Worm (Caenorhabditis elegans) whole organism, late embryonic: ENCODE measurements around the gene F38C2.1.

Experiments
- K02D7.2 ChIP-seq: sonication (generic microtip); optimal IDR thresholded peaks from 2 replicates; lab custom pipeline; 2017; ENCODE audit warnings: mild to moderate bottlenecking, missing genetic modification characterization, missing compliant biosample characterization
- ama-1 ChIP-seq: fragments of 150-350 bp; optimal IDR thresholded peaks from 2 replicates; lab custom pipeline; 2014
- ceh-2 ChIP-seq: sonication (generic microtip); optimal IDR thresholded peaks from 2 replicates; lab custom pipeline; 2016; ENCODE audit warnings: missing genotype, missing genetic modification characterization, missing compliant biosample characterization
- ceh-48 ChIP-seq: sonication (generic microtip); optimal IDR thresholded peaks from 2 replicates; lab custom pipeline; 2016; ENCODE audit warnings: missing genetic modification characterization, inconsistent platforms, missing compliant biosample characterization
- ceh-6 ChIP-seq: fragments of 200-800 bp; sonication (Bioruptor generic); optimal IDR thresholded peaks from 2 replicates; lab custom pipeline; 2018; ENCODE audit warnings: mild to moderate bottlenecking, missing genetic modification characterization, missing compliant biosample characterization
- che-1 ChIP-seq: sonication (generic microtip); optimal IDR thresholded peaks from 2 replicates; lab custom pipeline; 2016; ENCODE audit warnings: mild to moderate bottlenecking, missing genetic modification characterization, missing compliant biosample characterization
- elt-2 ChIP-seq: sonication (generic microtip); optimal IDR thresholded peaks from 2 replicates; lab custom pipeline; 2016; ENCODE audit warnings: missing genetic modification reagents, missing genetic modification characterization, missing compliant biosample characterization
- elt-4 ChIP-seq: sonication (generic microtip); optimal IDR thresholded peaks from 2 replicates; lab custom pipeline; 2016; ENCODE audit warnings: missing genetic modification characterization, missing compliant biosample characterization
- fax-1 ChIP-seq: sonication (generic microtip); optimal IDR thresholded peaks from 2 replicates; lab custom pipeline; 2016; ENCODE audit warnings: missing genotype, missing genetic modification characterization, missing compliant biosample characterization
- nfya-1 ChIP-seq: sonication (generic microtip); optimal IDR thresholded peaks from 2 replicates; lab custom pipeline; 2017; ENCODE audit warnings: missing genetic modification characterization, mild to moderate bottlenecking, missing compliant biosample characterization, antibody characterized with exemption, moderate library complexity
- odd-2 ChIP-seq: sonication (generic microtip); optimal IDR thresholded peaks from 2 replicates; lab custom pipeline; 2017; ENCODE audit warnings: antibody characterized with exemption, mild to moderate bottlenecking, missing genetic modification characterization, missing compliant biosample characterization
- pag-3 ChIP-seq: sonication (generic microtip); optimal IDR thresholded peaks from 2 replicates; lab custom pipeline; 2016; ENCODE audit warnings: missing compliant biosample characterization, missing genetic modification characterization, borderline replicate concordance
- pros-1 ChIP-seq: fragments of 150-350 bp; optimal IDR thresholded peaks from 2 replicates; lab custom pipeline; 2014; ENCODE audit warnings: missing biosample characterization, missing genetic modification reagents, missing genetic modification characterization
- rnt-1 ChIP-seq: sonication (generic microtip); optimal IDR thresholded peaks from 2 replicates; lab custom pipeline; 2016; ENCODE audit warnings: missing genetic modification characterization, missing compliant biosample characterization
- sox-2 ChIP-seq: fragments of 200-800 bp; sonication (Bioruptor generic); IDR thresholded peaks from 2 replicates; pipeline ENCODE4 v1.3.6; 2022; ENCODE audit warnings: missing genetic modification reagents, missing genetic modification characterization, missing compliant biosample characterization
- ttx-3 ChIP-seq: sonication (generic microtip); optimal IDR thresholded peaks from 2 replicates; lab custom pipeline; 2016; ENCODE audit warnings: missing genetic modification reagents, missing genetic modification characterization, missing compliant biosample characterization

The F38C2.1 gene

ce11 chrIV:16277291-16277690 lies 30.1 kb downstream of the F38C2.1 start, which contains the start of gene F38C2.7:
Gene F38C2.7 (minus strand): TSS chrIV:16277391.
- TF ChIP-seq odd-2 (tag; lab: Kevin White, UChicago) (no peak), pros-1 (tag; lab: Kevin White, UChicago) (no peak)

- TF ChIP-seq ama-1 (lab: Kevin White, UChicago), result no peak
- no peak for TF ChIP-seq sox-2 (GFP tag; lab: Robert Waterston, UW)
These were observed 30.7 kb downstream of the F38C2.1 start, which contains the start of gene ccch-2 for ce11 chrIV:16277902-16278301. Gene ccch-2 (plus strand): TSS chrIV:16278202.

- TF ChIP-seq ceh-6 (GFP tag; lab: Kevin White, UChicago) (no peak), ttx-3 (tag; lab: Kevin White, UChicago) (no peak), pag-3 (no peak), elt-4 (tag; lab: Kevin White, UChicago) (no peak)
These were observed 33.4 kb downstream of the F38C2.1 start, which contains the start of gene clec-191 for ce11 chrIV:16280614-16281013. Gene clec-191 (minus strand): TSS chrIV:16280714.

- no peak for TF ChIP-seq fax-1
- TF ChIP-seq nfya-1 (tag; lab: Kevin White, UChicago), result no peak
- TF ChIP-seq che-1 (tag; lab: Kevin White, UChicago), result no peak
- TF ChIP-seq rnt-1, result no peak
- TF ChIP-seq odd-2 (tag; lab: Kevin White, UChicago), result no peak
- no peak for TF ChIP-seq K02D7.2 (tag; lab: Kevin White, UChicago)
- TF ChIP-seq ceh-2, result no peak
These were observed 43.5 kb downstream of the F38C2.1 start, which contains the start of gene srz-75 for ce11 chrIV:16290745-16291144. Gene srz-75 (minus strand): TSS chrIV:16290845.

- TF ChIP-seq ttx-3 (tag; lab: Kevin White, UChicago) (no peak), elt-2 (tag; lab: Kevin White, UChicago) (peak; percentile 37)
These were observed 46.7 kb downstream of the F38C2.1 start for ce11 chrIV:16293889-16294288.

- no peak for TF ChIP-seq ceh-48
These were observed 51.6 kb downstream of the F38C2.1 start, which contains the start of gene srz-72 for ce11 chrIV:16298851-16299250. Gene srz-72 (plus strand): TSS chrIV:16299151.
